Fruit fly (Drosophila melanogaster) whole organism, embryonic: Measurements from ENCODE around the gene CG17154.
A peak's percentile ranks its signal among the peaks of the same experiment; 100 is the strongest.

ENCODE experiments used
- CG10462 ChIP-seq: fragments of 200-800 bp; sonication (Bioruptor generic); optimal IDR thresholded peaks from 2 replicates; lab custom pipeline; 2016; ENCODE audit warnings: missing biosample characterization, missing genetic modification characterization
- CG10565 ChIP-seq: fragments of 200-800 bp; sonication (Bioruptor generic); optimal IDR thresholded peaks from 3 replicates; lab custom pipeline; 2016; ENCODE audit warnings: missing biosample characterization, mild to moderate bottlenecking, missing genetic modification characterization
- CG10654 ChIP-seq: fragments of 200-800 bp; sonication (Bioruptor generic); optimal IDR thresholded peaks from 2 replicates; lab custom pipeline; 2016; ENCODE audit warnings: missing biosample characterization, missing genetic modification characterization
- CG11560 ChIP-seq: fragments of 200-800 bp; sonication (Bioruptor generic); IDR thresholded peaks from 3 replicates; pipeline ENCODE4 v1.3.6; 2022; ENCODE audit warnings: missing biosample characterization, missing genetic modification characterization
- CG13775 ChIP-seq: fragments of 200-800 bp; sonication (Bioruptor generic); optimal IDR thresholded peaks from 3 replicates; lab custom pipeline; 2017; ENCODE audit warnings: missing biosample characterization, mild to moderate bottlenecking, missing genetic modification characterization
- CG14441 ChIP-seq: fragments of 200-800 bp; sonication (Bioruptor generic); IDR thresholded peaks from 2 replicates; pipeline ENCODE4 v1.3.6; 2022; ENCODE audit warnings: missing biosample characterization, missing genetic modification characterization
- CG1832 ChIP-seq: fragments of 200-800 bp; sonication (Bioruptor generic); optimal IDR thresholded peaks from 2 replicates; lab custom pipeline; 2017; ENCODE audit warnings: missing biosample characterization, mild to moderate bottlenecking, missing genetic modification characterization, inconsistent platforms
- CG31388 ChIP-seq: fragments of 200-800 bp; sonication (Bioruptor generic); optimal IDR thresholded peaks from 2 replicates; lab custom pipeline; 2016; ENCODE audit warnings: missing biosample characterization, missing genetic modification characterization
- CG33213 ChIP-seq: fragments of 200-800 bp; sonication (Bioruptor generic); optimal IDR thresholded peaks from 3 replicates; lab custom pipeline; 2016; ENCODE audit warnings: missing biosample characterization, missing genetic modification characterization
- CG34376 ChIP-seq: fragments of 200-800 bp; sonication (Bioruptor generic); optimal IDR thresholded peaks from 2 replicates; lab custom pipeline; 2018; ENCODE audit warnings: missing biosample characterization, mild to moderate bottlenecking, missing genetic modification characterization
- CG34422 ChIP-seq: fragments of 200-800 bp; sonication (Bioruptor generic); IDR thresholded peaks from 3 replicates; pipeline ENCODE4 v1.3.6; 2022; ENCODE audit warnings: missing biosample characterization, missing genetic modification characterization
- CG42726 ChIP-seq: fragments of 200-800 bp; sonication (Bioruptor generic); IDR thresholded peaks from 2 replicates; pipeline ENCODE4 v1.3.6; 2022; ENCODE audit warnings: missing biosample characterization, missing genetic modification characterization; ENCODE audit not compliant: partially characterized antibody
- CG4328 ChIP-seq: fragments of 200-800 bp; sonication (Bioruptor generic); optimal IDR thresholded peaks from 3 replicates; lab custom pipeline; 2017; ENCODE audit warnings: missing biosample characterization, missing genetic modification reagents, missing genetic modification characterization
- CG4360 ChIP-seq: fragments of 200-800 bp; sonication (Bioruptor generic); IDR thresholded peaks from 2 replicates; pipeline ENCODE4 v1.3.6; 2022; ENCODE audit warnings: missing biosample characterization, missing genetic modification characterization
- CG4730 ChIP-seq: fragments of 200-800 bp; sonication (Bioruptor generic); IDR thresholded peaks from 2 replicates; pipeline ENCODE4 v1.3.6; 2022; ENCODE audit warnings: missing biosample characterization, missing genetic modification characterization
- CG6254 ChIP-seq: fragments of 200-800 bp; sonication (Bioruptor generic); optimal IDR thresholded peaks from 3 replicates; lab custom pipeline; 2017; ENCODE audit warnings: mild to moderate bottlenecking, missing biosample characterization, missing genetic modification reagents, missing genetic modification characterization
- CG8765 ChIP-seq: fragments of 200-800 bp; sonication (Bioruptor generic); IDR thresholded peaks from 2 replicates; pipeline ENCODE4 v1.3.6; 2022; ENCODE audit warnings: missing biosample characterization, missing genetic modification characterization
- Chrac-16 ChIP-seq: fragments of 200-800 bp; sonication (Bioruptor generic); optimal IDR thresholded peaks from 3 replicates; lab custom pipeline; 2016; ENCODE audit warnings: missing biosample characterization, missing genetic modification characterization
- Dad ChIP-seq: fragments of 200-800 bp; sonication (Bioruptor generic); optimal IDR thresholded peaks from 3 replicates; lab custom pipeline; 2016; ENCODE audit warnings: missing biosample characterization, missing genetic modification characterization
- Dref ChIP-seq: fragments of 200-800 bp; sonication (Bioruptor generic); IDR thresholded peaks from 2 replicates; pipeline ENCODE4 v1.3.6; 2022; ENCODE audit warnings: missing biosample characterization, missing genetic modification characterization
- Drgx ChIP-seq: fragments of 200-800 bp; sonication (Bioruptor generic); IDR thresholded peaks from 2 replicates; pipeline ENCODE4 v1.3.6; 2022; ENCODE audit warnings: missing biosample characterization, missing genetic modification characterization
- ERR ChIP-seq: fragments of 200-800 bp; sonication (Bioruptor generic); optimal IDR thresholded peaks from 2 replicates; lab custom pipeline; 2016; ENCODE audit warnings: missing biosample characterization, missing genetic modification characterization
- Hr39 ChIP-seq: fragments of >200 bp; optimal IDR thresholded peaks from 2 replicates; lab custom pipeline; 2017
- Hr78 ChIP-seq, 2 experiments: fragments of 200-800 bp in 1 of 2; fragments of >200 bp in 1 of 2; sonication (Bioruptor generic) in 1 of 2; optimal IDR thresholded peaks; 2 replicates each; lab custom pipeline; 2017 to 2019; ENCODE audit warnings: missing biosample characterization in 2 of 2, missing genetic modification characterization in 2 of 2, mild to moderate bottlenecking in 1 of 2, moderate library complexity in 1 of 2
- Hsf ChIP-seq: fragments of 200-800 bp; sonication (Bioruptor generic); optimal IDR thresholded peaks from 3 replicates; lab custom pipeline; 2016; ENCODE audit warnings: missing biosample characterization, missing genetic modification characterization
- Kr ChIP-seq: fragments of 200-800 bp; sonication (Bioruptor generic); optimal IDR thresholded peaks from 2 replicates; lab custom pipeline; 2017; ENCODE audit warnings: missing biosample characterization, mild to moderate bottlenecking, missing genetic modification characterization
- Lpt ChIP-seq: fragments of >200 bp; optimal IDR thresholded peaks from 2 replicates; lab custom pipeline; 2018; ENCODE audit warnings: missing biosample characterization, missing genetic modification characterization
- MTF-1 ChIP-seq: fragments of 200-800 bp; sonication (Bioruptor generic); optimal IDR thresholded peaks from 2 replicates; lab custom pipeline; 2018; ENCODE audit warnings: missing biosample characterization, mild to moderate bottlenecking, missing genetic modification characterization, borderline replicate concordance
- Mad ChIP-seq: fragments of 200-800 bp; sonication (Bioruptor generic); optimal IDR thresholded peaks from 2 replicates; lab custom pipeline; 2016; ENCODE audit warnings: missing biosample characterization, missing genetic modification characterization
- NFAT ChIP-seq: fragments of 200-800 bp; sonication (Bioruptor generic); IDR thresholded peaks from 2 replicates; pipeline ENCODE4 v1.3.6; 2022; ENCODE audit warnings: missing biosample characterization, missing genetic modification characterization
- Rfx ChIP-seq: fragments of 200-800 bp; sonication (Bioruptor generic); IDR thresholded peaks from 2 replicates; pipeline ENCODE4 v1.3.6; 2022; ENCODE audit warnings: missing biosample characterization, missing genetic modification characterization
- bcd ChIP-seq: fragments of 200-800 bp; sonication (Bioruptor generic); optimal IDR thresholded peaks from 2 replicates; lab custom pipeline; 2017; ENCODE audit warnings: missing biosample characterization, mild to moderate bottlenecking, missing genetic modification characterization
- cg ChIP-seq: fragments of 200-800 bp; sonication (Bioruptor generic); optimal IDR thresholded peaks from 3 replicates; lab custom pipeline; 2019; ENCODE audit warnings: missing biosample characterization, mild to moderate bottlenecking, missing genetic modification characterization, moderate library complexity
- dimm ChIP-seq: fragments of 200-800 bp; sonication (Bioruptor generic); IDR thresholded peaks from 2 replicates; pipeline ENCODE4 v1.3.6; 2022; ENCODE audit warnings: missing biosample characterization, missing genetic modification characterization
- eyg ChIP-seq: fragments of 200-800 bp; sonication (Bioruptor generic); optimal IDR thresholded peaks from 3 replicates; lab custom pipeline; 2016; ENCODE audit warnings: missing biosample characterization, missing genetic modification characterization
- gfzf ChIP-seq: fragments of 200-800 bp; sonication (Bioruptor generic); optimal IDR thresholded peaks from 2 replicates; lab custom pipeline; 2016; ENCODE audit warnings: missing biosample characterization, mild to moderate bottlenecking, missing genetic modification characterization, moderate library complexity
- grn ChIP-seq: fragments of 200-800 bp; sonication (Bioruptor generic); optimal IDR thresholded peaks from 3 replicates; lab custom pipeline; 2017; ENCODE audit warnings: missing biosample characterization, missing genetic modification characterization
- her ChIP-seq: fragments of 200-800 bp; sonication (Bioruptor generic); optimal IDR thresholded peaks from 2 replicates; lab custom pipeline; 2016; ENCODE audit warnings: missing biosample characterization, missing genetic modification characterization
- lov ChIP-seq, 2 experiments: fragments of 200-800 bp in 1 of 2; fragments of >200 bp in 1 of 2; sonication (Bioruptor generic) in 1 of 2; IDR thresholded peaks in 1 of 2; optimal IDR thresholded peaks in 1 of 2; 2 replicates in 1 of 2; 3 replicates in 1 of 2; pipeline versions ENCODE4 v1.3.6 to Lab custom; 2017 to 2022; ENCODE audit warnings: missing biosample characterization in 1 of 2, missing genetic modification characterization in 1 of 2
- phol ChIP-seq: fragments of 200-800 bp; sonication (Bioruptor generic); optimal IDR thresholded peaks from 3 replicates; lab custom pipeline; 2018; ENCODE audit warnings: missing biosample characterization, mild to moderate bottlenecking, missing genetic modification characterization, moderate library complexity
- pita ChIP-seq: fragments of 200-800 bp; sonication (Bioruptor generic); optimal IDR thresholded peaks from 2 replicates; lab custom pipeline; 2017; ENCODE audit warnings: missing biosample characterization, mild to moderate bottlenecking, missing genetic modification characterization
- pzg ChIP-seq: fragments of 200-800 bp; sonication (Bioruptor generic); optimal IDR thresholded peaks from 3 replicates; lab custom pipeline; 2018; ENCODE audit warnings: missing biosample characterization, mild to moderate bottlenecking, missing genetic modification characterization, moderate library complexity
- ranshi ChIP-seq: fragments of 200-800 bp; sonication (Bioruptor generic); IDR thresholded peaks from 2 replicates; pipeline ENCODE4 v1.3.6; 2022; ENCODE audit warnings: missing biosample characterization, missing genetic modification characterization
- scrt ChIP-seq: fragments of 200-800 bp; sonication (Bioruptor generic); optimal IDR thresholded peaks from 2 replicates; lab custom pipeline; 2018; ENCODE audit warnings: missing biosample characterization, mild to moderate bottlenecking, missing genetic modification characterization, moderate library complexity
- seq ChIP-seq: fragments of 200-800 bp; sonication (Bioruptor generic); IDR thresholded peaks from 2 replicates; pipeline ENCODE4 v1.3.6; 2022; ENCODE audit warnings: missing biosample characterization, missing genetic modification characterization
- sug ChIP-seq: fragments of 200-800 bp; optimal IDR thresholded peaks from 2 replicates; lab custom pipeline; 2019; ENCODE audit warnings: missing biosample characterization, mild to moderate bottlenecking, missing genetic modification characterization, moderate library complexity
- tgo ChIP-seq: fragments of 200-800 bp; sonication (Bioruptor generic); IDR thresholded peaks from 3 replicates; pipeline ENCODE4 v1.3.6; 2022; ENCODE audit warnings: missing biosample characterization, missing genetic modification characterization
- tin ChIP-seq: fragments of 200-800 bp; sonication (Bioruptor generic); optimal IDR thresholded peaks from 3 replicates; lab custom pipeline; 2016; ENCODE audit warnings: missing biosample characterization, missing genetic modification characterization
- tll ChIP-seq, 2 experiments: fragments of 200-800 bp in 1 of 2; fragments of >200 bp in 1 of 2; sonication (Bioruptor generic) in 1 of 2; optimal IDR thresholded peaks; 2 replicates each; lab custom pipeline; 2017 to 2019; ENCODE audit warnings: missing biosample characterization in 2 of 2, missing genetic modification characterization in 2 of 2, mild to moderate bottlenecking in 1 of 2, moderate library complexity in 1 of 2
- trem ChIP-seq: fragments of 200-800 bp; optimal IDR thresholded peaks from 3 replicates; lab custom pipeline; 2019; ENCODE audit warnings: missing biosample characterization, mild to moderate bottlenecking, missing genetic modification characterization, moderate library complexity
- zf30C ChIP-seq: fragments of 200-800 bp; sonication (Bioruptor generic); optimal IDR thresholded peaks from 3 replicates; lab custom pipeline; 2018; ENCODE audit warnings: missing biosample characterization, mild to moderate bottlenecking, missing genetic modification characterization

Gene CG17154

dm6 chr3L:12124975-12125374, 36.5 kb downstream of the CG17154 start, which contains the start of gene yps (continued):
- TF ChIP-seq scrt (GFP tag; lab: Kevin White, UChicago) (peak; percentile 93), CG42726 (GFP tag; lab: Robert Waterston, UW) (peak; percentile 51; the same call in 1 of the 2 replicates), CG4328 (GFP tag; lab: Kevin White, UChicago) (peak; percentile 97), CG13775 (GFP tag; lab: Kevin White, UChicago) (peak; percentile 97), Drgx (GFP tag; lab: Robert Waterston, UW) (peak; percentile 71), Hr39 (no peak), CG10462 (GFP tag; lab: Kevin White, UChicago) (peak; percentile 73), Dad (GFP tag; lab: Kevin White, UChicago) (peak; percentile 95), Hsf (peak; percentile 90), CG14441 (peak; percentile 84), CG1832 (no peak), pzg (GFP tag; lab: Kevin White, UChicago) (peak; percentile 95), tgo (GFP tag; lab: Robert Waterston, UW) (peak; percentile 83), CG10654 (peak; percentile 92), MTF-1 (peak; percentile 99), NFAT (GFP tag; lab: Robert Waterston, UW) (peak; percentile 96), Chrac-16 (GFP tag; lab: Kevin White, UChicago) (peak; percentile 64), CG4730 (GFP tag; lab: Robert Waterston, UW) (peak; percentile 69), CG8765 (peak; percentile 68), eyg (GFP tag; lab: Kevin White, UChicago) (peak; percentile 96), sug (tag; lab: Kevin White, UChicago) (peak; percentile 95), grn (GFP tag; lab: Kevin White, UChicago) (peak; percentile 87), CG10565 (no peak), Mad (GFP tag; lab: Kevin White, UChicago) (peak; percentile 94), Kr (GFP tag; lab: Kevin White, UChicago) (peak; percentile 80), tll (GFP tag; optimal IDR thresholded peaks at IDR 0.05; lab: Kevin White, UChicago) (peak in 1 of 2 experiments; percentile 62), phol (tag; lab: Kevin White, UChicago) (peak; percentile 90), CG34376 (GFP tag; lab: Kevin White, UChicago) (peak; percentile 99), CG6254 (GFP tag; lab: Kevin White, UChicago) (peak; percentile 90), ERR (peak; percentile 87), trem (tag; lab: Kevin White, UChicago) (peak; percentile 88), her (GFP tag; lab: Kevin White, UChicago) (peak; percentile 96), Hr78 (GFP tag; optimal IDR thresholded peaks at IDR 0.05; lab: Kevin White, UChicago) (peak in 1 of 2 experiments; percentile 41), lov (optimal IDR thresholded peaks at IDR 0.05; lab: Kevin White, UChicago) (no peak), lov (GFP tag; IDR thresholded peaks at IDR 0.05; lab: Robert Waterston, UW) (peak; percentile 97), CG34422 (peak; percentile 88), Rfx (GFP tag; lab: Robert Waterston, UW) (peak; percentile 97), pita (GFP tag; lab: Kevin White, UChicago) (no peak), Dref (GFP tag; lab: Robert Waterston, UW) (peak; percentile 94), ranshi (peak; percentile 86; the same call in 1 of the 2 replicates), gfzf (GFP tag; lab: Kevin White, UChicago) (peak; percentile 39), dimm (no peak; the same call in 1 of the 2 replicates), bcd (GFP tag; lab: Kevin White, UChicago) (peak; percentile 97), cg (GFP tag; lab: Kevin White, UChicago) (no peak), CG31388 (peak; percentile 23), CG11560 (peak; percentile 49; the same call in 1 of the 3 replicates), tin (peak; percentile 88), CG4360 (GFP tag; lab: Robert Waterston, UW) (peak; percentile 71), seq (GFP tag; lab: Robert Waterston, UW) (peak; percentile 84), zf30C (GFP tag; lab: Kevin White, UChicago) (peak; percentile 71), CG33213 (GFP tag; lab: Kevin White, UChicago) (peak; percentile 98), Lpt (GFP tag; lab: Kevin White, UChicago) (no peak)
